Fruit fly (Drosophila melanogaster) whole organism, adult: Measurements from ENCODE around the gene CG15876.

Experiments
- CG1620 ChIP-seq: fragments of 200-800 bp; sonication (Bioruptor generic); optimal IDR thresholded peaks from 2 replicates; lab custom pipeline; 2016; ENCODE audit warnings: missing biosample characterization, missing genetic modification characterization
- CG33017 ChIP-seq: fragments of 200-800 bp; sonication (Bioruptor generic); optimal IDR thresholded peaks from 2 replicates; lab custom pipeline; 2018; ENCODE audit warnings: missing biosample characterization, mild to moderate bottlenecking, missing genetic modification characterization, moderate library complexity
- CG5204 ChIP-seq: fragments of 200-800 bp; sonication (Bioruptor generic); optimal IDR thresholded peaks from 2 replicates; lab custom pipeline; 2016; ENCODE audit warnings: missing biosample characterization, missing genetic modification characterization
- CG7045 ChIP-seq: fragments of 200-800 bp; sonication (Bioruptor generic); optimal IDR thresholded peaks from 2 replicates; lab custom pipeline; 2017; ENCODE audit warnings: missing biosample characterization, mild to moderate bottlenecking, missing genetic modification characterization
- bab1 ChIP-seq: fragments of 200-800 bp; sonication (Bioruptor generic); optimal IDR thresholded peaks from 3 replicates; lab custom pipeline; 2019; ENCODE audit warnings: missing biosample characterization, mild to moderate bottlenecking, missing genetic modification characterization, moderate library complexity
- kay ChIP-seq: fragments of 200-800 bp; sonication (Bioruptor generic); peaks from one replicate; lab custom pipeline; 2016; ENCODE audit warnings: missing biosample characterization, missing genetic modification characterization, borderline replicate concordance
- tj ChIP-seq: fragments of 200-800 bp; sonication (Bioruptor generic); optimal IDR thresholded peaks from 3 replicates; lab custom pipeline; 2017; ENCODE audit warnings: missing biosample characterization, mild to moderate bottlenecking, missing genetic modification characterization, moderate library complexity

- TF ChIP-seq CG1620 (GFP tag; lab: Kevin White, UChicago) (no peak), CG33017 (tag; lab: Kevin White, UChicago) (no peak), CG7045 (GFP tag; lab: Kevin White, UChicago) (no peak), bab1 (GFP tag; lab: Kevin White, UChicago) (no peak), tj (GFP tag; lab: Kevin White, UChicago) (peak; percentile 55), kay (GFP tag; lab: Kevin White, UChicago) (no peak), CG5204 (GFP tag; lab: Kevin White, UChicago) (no peak)
Measured at dm6 chr3L:4692177-4693134, 2.2 kb downstream of the CG15876 start, which contains the start of gene RhoGEF64C.
